Worm (Caenorhabditis elegans): ENCODE results near the gene hsp-1.

The hsp-1 gene

ce11 chrIV:17308211-17308610 lies 29.5 kb downstream of the hsp-1 start, which contains the start of gene T28F3.9:
Gene T28F3.9, plus strand, starts transcription at chrIV:17308511.
- TF ChIP-seq tbx-2 (tag; optimal IDR thresholded peaks at IDR 0.05) (no peak), ceh-24 (tag; optimal IDR thresholded peaks at IDR 0.05) (no peak), che-1 (tag; optimal IDR thresholded peaks at IDR 0.05) (no peak), hlh-13 (GFP tag; optimal IDR thresholded peaks at IDR 0.05) (no peak), syd-9 (tag; optimal IDR thresholded peaks at IDR 0.05) (no peak), ceh-31 (tag; optimal IDR thresholded peaks at IDR 0.05) (no peak), tbx-7 (tag; optimal IDR thresholded peaks at IDR 0.05) (no peak), pat-9 (tag; optimal IDR thresholded peaks at IDR 0.05) (no peak), elt-4 (tag; optimal IDR thresholded peaks at IDR 0.05) (no peak), ahr-1 (tag; optimal IDR thresholded peaks at IDR 0.05) (no peak)

- no peak for TF ChIP-seq ceh-18 (tag; optimal IDR thresholded peaks at IDR 0.05)
- TF ChIP-seq unc-86 (tag; optimal IDR thresholded peaks at IDR 0.05), result no peak
Measured at ce11 chrIV:17311842-17312241, 33.1 kb downstream of the hsp-1 start, which contains the start of gene snf-9. Gene snf-9, plus strand, starts transcription at chrIV:17312142.

- no peak for TF ChIP-seq npax-4 (tag; optimal IDR thresholded peaks at IDR 0.05)
- TF ChIP-seq ceh-6 (GFP tag; optimal IDR thresholded peaks at IDR 0.05), result no peak
- TF ChIP-seq ceh-14 (tag; optimal IDR thresholded peaks at IDR 0.05), result no peak
- TF ChIP-seq unc-42 (tag; optimal IDR thresholded peaks at IDR 0.05), result no peak
- no peak for TF ChIP-seq pha-2 (tag; optimal IDR thresholded peaks at IDR 0.05)
- no peak for TF ChIP-seq sdc-2 (tag; optimal IDR thresholded peaks at IDR 0.05)
Measured at ce11 chrIV:17316398-17316797, 37.6 kb downstream of the hsp-1 start, which contains the start of gene C49C3.20. Gene C49C3.20, minus strand, starts transcription at chrIV:17316498.

- TF ChIP-seq ceh-18 (tag; optimal IDR thresholded peaks at IDR 0.05), result no peak
- TF ChIP-seq hlh-8 (tag; optimal IDR thresholded peaks at IDR 0.05), result no peak
- TF ChIP-seq K09A11.1 (tag; optimal IDR thresholded peaks at IDR 0.05; ENCODE audit: insufficient read depth), result no peak
- TF ChIP-seq pha-2 (tag; optimal IDR thresholded peaks at IDR 0.05), result no peak
- TF ChIP-seq K02D7.2 (tag; optimal IDR thresholded peaks at IDR 0.05), result no peak
- TF ChIP-seq ceh-22 (tag; optimal IDR thresholded peaks at IDR 0.05), result no peak
- TF ChIP-seq ttx-3 (tag; optimal IDR thresholded peaks at IDR 0.05), result no peak
- TF ChIP-seq gmeb-2 (tag; optimal IDR thresholded peaks at IDR 0.05), result no peak
- TF ChIP-seq tbx-2 (tag; optimal IDR thresholded peaks at IDR 0.05), result no peak
Measured at ce11 chrIV:17320445-17320844, 41.7 kb downstream of the hsp-1 start, which contains the start of gene C49C3.4. Gene C49C3.4, plus strand, starts transcription at chrIV:17320795.

- peak; percentile 73 for TF ChIP-seq unc-42 (tag; optimal IDR thresholded peaks at IDR 0.05)
- peak; percentile 88 for TF ChIP-seq ceh-48 (tag; optimal IDR thresholded peaks at IDR 0.05)
- TF ChIP-seq ceh-31 (tag; optimal IDR thresholded peaks at IDR 0.05), result peak; percentile 3
- no peak for TF ChIP-seq dve-1 (tag; optimal IDR thresholded peaks at IDR 0.05)
Measured at ce11 chrIV:17328834-17329233, 50.1 kb downstream of the hsp-1 start, which contains the start of gene ceh-88. Gene ceh-88, plus strand, starts transcription at chrIV:17329188.
